Worm (Caenorhabditis elegans): Measurements from ENCODE around the gene C02H6.3.

DNA sequence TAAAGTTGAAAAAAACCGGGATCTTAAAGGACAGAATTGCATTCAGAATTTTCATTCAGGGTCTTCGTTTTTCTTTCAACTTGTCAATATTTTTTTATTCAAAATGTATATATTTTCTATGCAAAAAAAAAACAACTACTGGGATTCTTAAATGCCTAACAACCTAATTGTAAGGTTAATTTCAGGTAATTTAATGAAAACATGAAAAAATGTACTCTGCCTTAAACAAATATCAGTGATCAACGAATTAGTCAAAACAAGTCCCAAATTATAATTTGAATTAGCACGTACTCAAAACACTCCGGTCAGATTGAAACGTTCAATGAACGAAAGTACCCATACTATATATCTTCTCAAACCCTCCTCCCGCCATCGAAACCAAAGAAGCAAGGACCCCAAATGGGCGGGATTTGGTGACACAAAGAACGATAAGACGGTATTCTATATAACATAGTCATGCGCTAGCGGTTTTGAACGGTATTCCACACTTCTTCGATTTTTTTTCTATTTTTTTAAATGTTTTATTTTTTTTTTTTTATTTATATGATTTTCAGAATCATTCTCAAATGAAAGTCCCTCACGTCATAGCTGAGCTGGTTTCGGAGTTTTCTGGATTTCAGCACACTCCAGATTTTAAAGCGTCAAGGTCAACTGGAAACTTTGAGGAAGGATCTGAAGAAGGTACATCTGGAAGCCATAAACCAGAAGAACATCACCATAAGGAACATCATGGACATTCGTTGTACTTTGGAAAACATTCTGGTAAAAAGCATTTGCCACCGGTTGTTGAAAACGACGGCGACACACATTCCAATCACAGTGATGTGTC is 47.9 kb upstream of the C02H6.3 start, which contains the start of the genes ddo-2 and F25E5.8:
- no peak for TF ChIP-seq ama-1 (optimal IDR thresholded peaks at IDR 0.05)
- TF ChIP-seq pes-1 (GFP tag; IDR thresholded peaks at IDR 0.05), result no peak
- no peak for TF ChIP-seq hnd-1 (tag; optimal IDR thresholded peaks at IDR 0.05)
- no peak for TF ChIP-seq ceh-36 (tag; optimal IDR thresholded peaks at IDR 0.05)
- no peak for TF ChIP-seq F13C5.2 (tag; optimal IDR thresholded peaks at IDR 0.05)
- no peak for TF ChIP-seq scrt-1 (GFP tag; IDR thresholded peaks at IDR 0.05)
- TF ChIP-seq ets-7 (tag; optimal IDR thresholded peaks at IDR 0.05), result no peak

Measured in whole organism, early embryonic.